Worm (Caenorhabditis elegans) whole organism, early embryonic: Measurements from ENCODE around the gene col-159.

Experiments used
- B0310.2 ChIP-seq: sonication (generic microtip); optimal IDR thresholded peaks from 2 replicates; lab custom pipeline; 2016; ENCODE audit warnings: mild to moderate bottlenecking, missing genetic modification characterization, missing compliant biosample characterization
- F13C5.2 ChIP-seq: sonication (generic microtip); optimal IDR thresholded peaks from 2 replicates; lab custom pipeline; 2017; ENCODE audit warnings: mild to moderate bottlenecking, missing genetic modification characterization, inconsistent platforms, missing compliant biosample characterization
- aly-1 ChIP-seq: sonication (generic microtip); optimal IDR thresholded peaks from 2 replicates; lab custom pipeline; 2016; ENCODE audit warnings: missing genetic modification characterization, missing compliant biosample characterization
- ama-1 ChIP-seq: fragments of 150-350 bp; optimal IDR thresholded peaks from 2 replicates; lab custom pipeline; 2014
- ceh-13 ChIP-seq: fragments of 200-800 bp; sonication (Bioruptor generic); optimal IDR thresholded peaks from 2 replicates; lab custom pipeline; 2018; ENCODE audit warnings: mild to moderate bottlenecking, missing genetic modification characterization, missing compliant biosample characterization
- ceh-36 ChIP-seq: sonication (generic microtip); optimal IDR thresholded peaks from 2 replicates; lab custom pipeline; 2016; ENCODE audit warnings: missing genetic modification characterization, inconsistent platforms, missing compliant biosample characterization
- ets-7 ChIP-seq: sonication (generic microtip); optimal IDR thresholded peaks from 2 replicates; lab custom pipeline; 2016; ENCODE audit warnings: missing genotype, missing genetic modification characterization, missing compliant biosample characterization
- flt-1 ChIP-seq: fragments of 200-800 bp; sonication (Bioruptor generic); IDR thresholded peaks from 2 replicates; pipeline ENCODE4 v1.3.6; 2022; ENCODE audit warnings: missing genetic modification characterization, missing compliant biosample characterization
- hmbx-1 ChIP-seq: sonication (generic microtip); optimal IDR thresholded peaks from 2 replicates; lab custom pipeline; 2016; ENCODE audit warnings: mild to moderate bottlenecking, missing genetic modification characterization, missing compliant biosample characterization
- hmg-4 ChIP-seq: fragments of 200-800 bp; sonication (Bioruptor generic); optimal IDR thresholded peaks from 2 replicates; lab custom pipeline; 2018; ENCODE audit warnings: mild to moderate bottlenecking, missing genetic modification characterization, missing compliant biosample characterization
- hnd-1 ChIP-seq: sonication (generic microtip); optimal IDR thresholded peaks from 2 replicates; lab custom pipeline; 2016; ENCODE audit warnings: missing genetic modification characterization, missing compliant biosample characterization
- pes-1 ChIP-seq: fragments of 200-800 bp; sonication (Bioruptor generic); IDR thresholded peaks from 2 replicates; pipeline ENCODE4 v1.3.6; 2022; ENCODE audit warnings: missing genetic modification reagents, missing genetic modification characterization, missing compliant biosample characterization
- scrt-1 ChIP-seq: fragments of 200-800 bp; sonication (Bioruptor generic); IDR thresholded peaks from 2 replicates; pipeline ENCODE4 v1.3.6; 2022; ENCODE audit warnings: missing genetic modification characterization, missing compliant biosample characterization
- sea-1 ChIP-seq: fragments of 200-800 bp; sonication (Bioruptor generic); conservative IDR thresholded peaks from 2 replicates; pipeline ENCODE4 v1.3.6; 2022; ENCODE audit warnings: missing genetic modification characterization, missing compliant biosample characterization
- tbx-11 ChIP-seq: fragments of 200-800 bp; sonication (Bioruptor generic); IDR thresholded peaks from 2 replicates; pipeline ENCODE4 v1.3.6; 2022; ENCODE audit warnings: missing genetic modification characterization, missing compliant biosample characterization
- tbx-37 ChIP-seq: fragments of 200-800 bp; sonication (Bioruptor generic); conservative IDR thresholded peaks from 2 replicates; pipeline ENCODE4 v1.3.6; 2022; ENCODE audit warnings: missing genetic modification reagents, missing genetic modification characterization, missing compliant biosample characterization
- tra-4 ChIP-seq: sonication (generic microtip); optimal IDR thresholded peaks from 2 replicates; lab custom pipeline; 2017; ENCODE audit warnings: missing genetic modification characterization, missing compliant biosample characterization

The col-159 gene

DNA sequence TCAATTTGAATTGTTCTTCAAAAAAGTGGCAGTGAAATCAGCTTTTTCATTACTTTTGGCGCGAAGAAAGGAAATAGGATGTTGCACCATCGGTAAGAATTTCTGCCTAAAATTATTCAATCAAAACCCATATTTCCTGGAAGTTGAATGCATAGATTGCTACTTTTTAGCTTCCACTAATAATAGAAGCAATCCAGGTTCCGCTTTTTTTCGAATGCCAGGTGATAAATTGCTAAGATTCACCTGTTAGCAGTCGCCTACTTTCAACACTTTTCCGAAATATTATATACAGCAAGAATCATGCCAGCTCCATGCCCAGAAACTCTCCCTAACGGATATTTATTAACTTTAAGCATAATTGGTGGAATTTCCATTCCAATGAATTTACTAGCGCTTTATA lies 16.6 kb downstream of the col-159 start, which contains the start of gene sri-6:
TSS of gene sri-6 (plus strand) at position 301 of the 400 bp plus-strand sequence.
- TF ChIP-seq sea-1 (GFP tag; lab: Robert Waterston, UW) (no peak), F13C5.2 (no peak), tbx-11 (GFP tag; lab: Robert Waterston, UW) (no peak), ama-1 (no peak), hmg-4 (GFP tag; lab: Kevin White, UChicago) (no peak), B0310.2 (tag; lab: Kevin White, UChicago) (no peak), ceh-13 (GFP tag; lab: Kevin White, UChicago) (no peak), aly-1 (tag; lab: Kevin White, UChicago) (no peak), ceh-36 (tag; lab: Kevin White, UChicago) (no peak), scrt-1 (GFP tag; lab: Robert Waterston, UW) (no peak), hnd-1 (tag; lab: Kevin White, UChicago) (no peak), hmbx-1 (tag; lab: Kevin White, UChicago) (no peak), tbx-37 (GFP tag; lab: Robert Waterston, UW) (no peak), ets-7 (tag; lab: Kevin White, UChicago) (no peak), flt-1 (GFP tag; lab: Robert Waterston, UW) (no peak), tra-4 (tag; lab: Kevin White, UChicago) (no peak), pes-1 (GFP tag; lab: Robert Waterston, UW) (no peak)

DNA sequence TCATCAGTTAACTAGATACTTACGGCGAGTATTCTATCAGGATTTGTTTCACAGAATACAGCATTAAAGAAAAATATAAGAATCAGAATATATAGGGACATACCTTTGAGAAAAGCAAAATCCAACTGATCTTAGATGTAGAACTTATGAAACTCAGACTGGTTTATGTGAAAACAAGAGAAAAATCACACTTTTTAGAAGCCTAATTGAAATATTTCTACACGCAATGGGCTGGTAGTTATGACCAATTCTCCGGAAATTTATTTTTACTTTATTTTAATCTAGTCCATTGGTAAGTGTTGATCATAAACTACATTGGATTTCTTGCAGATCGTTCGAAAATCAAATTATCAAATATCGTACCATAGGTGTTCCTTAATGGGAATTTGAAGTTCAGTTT lies 17.8 kb downstream of the col-159 start, which contains the start of gene T09E8.4:
TSS of gene T09E8.4 (minus strand) at position 101 of the 400 bp plus-strand sequence.
- TF ChIP-seq ets-7 (tag; lab: Kevin White, UChicago) (no peak), flt-1 (GFP tag; lab: Robert Waterston, UW) (no peak), hnd-1 (tag; lab: Kevin White, UChicago) (no peak), ceh-13 (GFP tag; lab: Kevin White, UChicago) (no peak), hmbx-1 (tag; lab: Kevin White, UChicago) (no peak), B0310.2 (tag; lab: Kevin White, UChicago) (no peak), ama-1 (no peak), scrt-1 (GFP tag; lab: Robert Waterston, UW) (no peak), tbx-37 (GFP tag; lab: Robert Waterston, UW) (no peak), pes-1 (GFP tag; lab: Robert Waterston, UW) (no peak), hmg-4 (GFP tag; lab: Kevin White, UChicago) (no peak), tra-4 (tag; lab: Kevin White, UChicago) (no peak), F13C5.2 (no peak), tbx-11 (GFP tag; lab: Robert Waterston, UW) (no peak), sea-1 (GFP tag; lab: Robert Waterston, UW) (no peak), ceh-36 (tag; lab: Kevin White, UChicago) (no peak), aly-1 (tag; lab: Kevin White, UChicago) (no peak)

DNA sequence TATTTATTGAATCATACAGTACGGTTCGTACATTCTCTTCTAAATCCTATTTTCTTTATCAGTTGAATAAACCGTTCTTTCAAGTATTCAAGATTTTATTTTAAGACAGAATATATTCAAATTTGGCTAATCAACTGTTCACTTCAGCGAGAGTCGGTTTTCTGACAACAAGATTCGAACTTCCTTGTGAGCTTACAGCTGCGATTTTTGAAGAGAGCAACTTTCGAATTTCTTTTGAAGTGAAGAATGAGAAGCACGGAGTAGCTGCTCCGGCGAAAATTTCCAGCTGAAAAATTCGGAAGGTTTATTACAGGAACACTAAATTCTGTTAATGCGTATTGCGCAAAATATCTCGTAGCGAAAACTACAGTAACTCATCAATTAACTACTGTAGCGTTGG lies 20.5 kb downstream of the col-159 start:
- TF ChIP-seq B0310.2 (tag; lab: Kevin White, UChicago) (no peak), hmg-4 (GFP tag; lab: Kevin White, UChicago) (no peak), scrt-1 (GFP tag; lab: Robert Waterston, UW) (no peak)

DNA sequence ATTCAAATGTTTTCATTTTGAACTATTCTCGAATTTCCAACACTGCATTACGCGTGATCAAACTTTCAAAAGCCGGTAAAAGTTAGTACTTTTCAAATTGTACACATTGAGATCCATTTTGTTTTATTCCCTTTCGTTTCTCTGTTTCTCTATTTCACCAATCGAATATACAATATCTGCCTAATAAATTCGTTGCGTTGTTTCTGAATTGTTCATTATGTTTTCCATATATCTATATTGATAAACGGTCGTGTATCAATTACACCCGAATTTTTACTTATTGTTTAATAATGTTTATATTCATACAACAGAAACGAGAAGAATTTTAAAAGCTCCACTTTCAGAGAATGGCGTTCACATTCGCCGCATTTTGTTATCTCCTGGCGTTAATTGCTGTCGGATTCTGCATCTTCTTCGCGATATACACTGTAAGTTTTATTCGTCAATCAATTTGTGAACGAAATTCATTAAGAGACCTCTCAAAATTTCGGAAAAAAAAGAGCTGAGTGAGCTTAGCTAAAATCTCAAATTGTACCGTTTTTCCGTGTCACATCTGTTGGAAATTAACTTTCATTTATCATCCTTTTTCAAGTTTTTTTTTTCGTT lies 21.9 kb downstream of the col-159 start, which contains the start of gene cni-1:
TSS of gene cni-1 (plus strand) at position 345 of the 606 bp plus-strand sequence.
- no peak for TF ChIP-seq scrt-1 (GFP tag; lab: Robert Waterston, UW)
- no peak for TF ChIP-seq B0310.2 (tag; lab: Kevin White, UChicago)
- TF ChIP-seq ama-1: no peak
- TF ChIP-seq sea-1 (GFP tag; lab: Robert Waterston, UW): no peak
- TF ChIP-seq hmg-4 (GFP tag; lab: Kevin White, UChicago): no peak
- TF ChIP-seq ceh-36 (tag; lab: Kevin White, UChicago): no peak
- TF ChIP-seq tra-4 (tag; lab: Kevin White, UChicago): no peak
- TF ChIP-seq ets-7 (tag; lab: Kevin White, UChicago): no peak
- no peak for TF ChIP-seq tbx-11 (GFP tag; lab: Robert Waterston, UW)
- no peak for TF ChIP-seq ceh-13 (GFP tag; lab: Kevin White, UChicago)
- TF ChIP-seq hmbx-1 (tag; lab: Kevin White, UChicago): no peak
- TF ChIP-seq F13C5.2: no peak
- no peak for TF ChIP-seq tbx-37 (GFP tag; lab: Robert Waterston, UW)
- TF ChIP-seq hnd-1 (tag; lab: Kevin White, UChicago): no peak
- no peak for TF ChIP-seq flt-1 (GFP tag; lab: Robert Waterston, UW)
- no peak for TF ChIP-seq pes-1 (GFP tag; lab: Robert Waterston, UW)
- no peak for TF ChIP-seq aly-1 (tag; lab: Kevin White, UChicago)

DNA sequence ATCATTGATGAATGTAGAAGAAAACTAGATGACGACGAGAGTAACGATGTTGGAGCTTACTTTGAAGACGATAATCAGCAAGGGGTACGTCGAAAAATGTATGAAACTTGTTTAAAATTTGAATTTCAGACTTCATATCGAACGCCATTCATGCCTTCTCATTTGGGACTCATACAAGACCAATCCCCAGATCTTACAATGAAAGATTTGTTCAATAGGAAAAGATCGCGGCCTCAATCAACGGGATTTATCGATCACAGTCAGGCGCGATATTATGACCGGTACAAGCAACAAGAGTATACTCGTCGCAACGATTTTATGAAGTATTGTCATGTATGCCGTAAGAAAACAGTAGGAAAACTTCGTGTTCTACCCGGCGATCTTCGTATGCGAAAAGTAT lies 25.2 kb downstream of the col-159 start:
- no peak for TF ChIP-seq tbx-37 (GFP tag; lab: Robert Waterston, UW)
- no peak for TF ChIP-seq aly-1 (tag; lab: Kevin White, UChicago)
- no peak for TF ChIP-seq pes-1 (GFP tag; lab: Robert Waterston, UW)
- no peak for TF ChIP-seq hmg-4 (GFP tag; lab: Kevin White, UChicago)
- no peak for TF ChIP-seq tra-4 (tag; lab: Kevin White, UChicago)
- no peak for TF ChIP-seq hnd-1 (tag; lab: Kevin White, UChicago)

DNA sequence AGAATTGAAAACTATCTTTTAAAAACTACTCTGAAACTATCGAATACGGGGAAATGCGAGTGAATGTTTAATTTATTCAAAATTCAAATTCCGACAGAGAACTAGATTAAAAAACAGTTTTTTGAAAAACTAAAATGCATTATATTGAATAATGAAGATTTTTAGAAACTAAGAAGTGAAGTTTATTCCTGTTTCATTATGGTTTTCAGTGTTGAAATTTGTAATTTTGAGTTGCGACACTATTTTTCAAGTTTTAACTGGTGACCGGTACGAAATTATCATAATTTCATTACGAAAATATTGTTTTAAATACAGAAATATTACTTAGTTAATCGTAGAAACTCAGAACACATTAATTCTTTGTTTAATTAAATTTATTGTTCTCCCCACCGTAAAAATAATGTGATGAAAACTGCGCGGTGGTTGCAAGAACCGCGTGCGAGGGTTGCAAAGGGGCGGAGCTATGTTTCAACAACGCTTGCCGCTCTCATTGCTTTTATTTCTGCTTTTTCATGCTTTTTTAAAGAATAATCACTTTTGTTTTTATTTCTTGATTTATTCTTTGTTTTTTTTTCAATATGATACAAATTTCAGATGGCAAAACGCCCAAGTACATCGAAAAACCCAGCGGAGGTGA lies 25.7 kb downstream of the col-159 start, which contains the start of gene him-17:
TSS of gene him-17 (plus strand) at position 595 of the 637 bp plus-strand sequence.
- TF ChIP-seq tra-4 (tag; lab: Kevin White, UChicago): peak; percentile 57
- TF ChIP-seq B0310.2 (tag; lab: Kevin White, UChicago): no peak
- peak; percentile 63 for TF ChIP-seq hmg-4 (GFP tag; lab: Kevin White, UChicago)
- TF ChIP-seq pes-1 (GFP tag; lab: Robert Waterston, UW): peak; percentile 71
- TF ChIP-seq F13C5.2: peak; percentile 88
- no peak for TF ChIP-seq aly-1 (tag; lab: Kevin White, UChicago)
- TF ChIP-seq hnd-1 (tag; lab: Kevin White, UChicago): no peak
- TF ChIP-seq hmbx-1 (tag; lab: Kevin White, UChicago): peak; percentile 9
- no peak for TF ChIP-seq ets-7 (tag; lab: Kevin White, UChicago)
- TF ChIP-seq ceh-13 (GFP tag; lab: Kevin White, UChicago): no peak
- peak; percentile 56 for TF ChIP-seq ceh-36 (tag; lab: Kevin White, UChicago)
- 0 out of 2 replicates have a peak, but pooled peaks have one; percentile 62 for TF ChIP-seq scrt-1 (GFP tag; lab: Robert Waterston, UW)
- TF ChIP-seq sea-1 (GFP tag; lab: Robert Waterston, UW): no peak; the same call in 1 of the 2 replicates
- TF ChIP-seq flt-1 (GFP tag; lab: Robert Waterston, UW): 0 out of 2 replicates have a peak, but pooled peaks have one; percentile 13
- peak; percentile 53 for TF ChIP-seq tbx-37 (GFP tag; lab: Robert Waterston, UW)
- no peak for TF ChIP-seq ama-1
- peak; percentile 60; the same call in 1 of the 2 replicates for TF ChIP-seq tbx-11 (GFP tag; lab: Robert Waterston, UW)
